Fruit fly (Drosophila melanogaster) whole organism, wandering third instar larva: ENCODE measurements around the gene Cdc6.

Experiments
- h ChIP-seq: fragments of 200-800 bp; sonication (Bioruptor generic); optimal IDR thresholded peaks from 3 replicates; lab custom pipeline; 2016; ENCODE audit warnings: missing biosample characterization, mild to moderate bottlenecking, missing genetic modification characterization
- usp ChIP-seq: fragments of >200 bp; optimal IDR thresholded peaks from 2 replicates; lab custom pipeline; 2017; ENCODE audit warnings: missing biosample characterization, missing genetic modification characterization

DNA sequence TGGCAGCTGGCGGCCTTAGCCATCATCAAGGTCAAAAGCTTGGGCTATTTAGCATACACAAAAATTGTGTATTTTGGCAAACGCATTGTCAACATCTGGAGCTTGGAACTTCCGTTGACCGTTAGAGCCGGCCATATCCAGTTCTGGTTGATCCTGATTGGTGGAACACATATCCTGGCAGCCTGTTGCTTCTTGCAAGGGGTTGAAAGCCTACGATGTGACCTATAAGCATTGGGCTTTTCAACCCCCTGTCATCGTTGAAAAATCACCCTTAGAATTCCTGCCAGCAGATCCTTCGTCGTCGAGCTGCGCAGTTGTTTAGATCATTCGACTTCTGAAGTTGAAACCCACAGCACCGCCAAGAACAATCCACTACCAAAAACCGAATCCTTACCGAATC, 13.0 kb upstream of the Cdc6 start, which contains the start of the genes CG13305 and Pex7:
- no peak for TF ChIP-seq usp (GFP tag; lab: Kevin White, UChicago)
- no peak for TF ChIP-seq h (GFP tag; lab: Kevin White, UChicago)
